Worm (Caenorhabditis elegans): Measurements from ENCODE around the gene srx-39.

DNA sequence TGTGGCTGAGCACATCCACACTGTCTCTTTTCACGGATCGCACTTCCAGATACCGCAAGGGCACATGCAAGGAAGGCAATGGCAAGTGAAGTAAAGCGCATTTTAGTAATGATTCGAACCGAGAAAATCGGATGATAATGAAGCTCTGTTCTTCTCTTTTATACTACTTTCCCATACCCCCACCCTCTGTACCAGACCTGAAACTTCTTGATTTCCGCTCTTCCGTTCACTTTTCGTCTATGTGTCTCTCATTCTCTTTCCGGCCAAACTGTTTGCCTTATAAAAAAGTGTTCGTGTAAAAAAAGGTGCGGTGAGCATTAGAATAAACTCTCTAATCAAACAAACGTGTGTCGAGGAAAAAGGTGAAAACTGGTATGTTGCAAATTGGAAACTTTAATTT lies 4.2 kb upstream of the srx-39 start, which contains the start of gene abu-6:
- no peak for TF ChIP-seq ceh-22 (tag; optimal IDR thresholded peaks at IDR 0.05)
- no peak for TF ChIP-seq fkh-10 (GFP tag; optimal IDR thresholded peaks at IDR 0.05)
- no peak for TF ChIP-seq dmd-4 (tag; optimal IDR thresholded peaks at IDR 0.05; ENCODE audit: borderline replicate concordance)
- TF ChIP-seq elt-2 (tag; optimal IDR thresholded peaks at IDR 0.05) = no peak
- no peak for TF ChIP-seq C08G9.2 (tag; optimal IDR thresholded peaks at IDR 0.05)
- TF ChIP-seq syd-9 (tag; optimal IDR thresholded peaks at IDR 0.05) = no peak
